Fruit fly (Drosophila melanogaster) S2 (cell line): ENCODE measurements around the gene CG10116.

Experiments
- CG8478 ChIP-seq: fragments of >200 bp; optimal IDR thresholded peaks from 2 replicates; lab custom pipeline; 2018
- CTCF ChIP-seq, 2 experiments: fragments of >200 bp; optimal IDR thresholded peaks; 2 replicates each; lab custom pipeline; 2018

DNA sequence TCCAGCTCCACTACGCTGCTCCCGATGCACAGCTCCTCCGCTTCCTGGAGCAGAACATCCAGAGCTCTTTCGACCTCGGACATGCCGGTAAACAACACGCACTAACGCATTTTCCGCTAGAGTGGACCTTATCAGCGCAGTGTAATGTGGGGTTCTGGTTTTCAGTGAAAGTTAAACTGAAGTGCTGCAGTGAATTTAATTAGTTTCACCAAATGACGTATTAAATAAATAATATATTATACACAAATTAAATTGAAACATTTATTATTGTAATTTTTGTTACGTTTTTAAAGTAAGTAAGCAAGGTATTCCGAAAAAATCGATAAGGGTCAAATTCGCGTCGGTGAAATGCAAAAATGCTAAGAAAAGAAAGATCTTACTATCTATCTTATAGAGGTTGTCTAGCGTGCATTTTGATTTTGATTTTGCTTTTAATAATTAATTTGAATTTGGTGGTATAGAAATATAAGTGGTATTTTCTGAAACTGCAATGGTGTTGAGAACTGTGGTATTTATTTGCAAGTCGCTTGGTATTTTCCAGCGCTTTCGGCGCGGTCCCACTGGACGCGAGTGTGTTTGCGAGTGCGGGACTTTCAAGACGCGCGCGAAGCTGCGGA lies 6.8 kb downstream of the CG10116 start, which contains the start of the genes JMJD7 and CG10738:
- no peak for TF ChIP-seq CG8478 (lab: Kevin White, UChicago)
- TF ChIP-seq CTCF (optimal IDR thresholded peaks at IDR 0.05; lab: Kevin White, UChicago), result no peak
